Fruit fly (Drosophila melanogaster): ENCODE data around the gene Wnt10.

Wnt10 gene

DNA sequence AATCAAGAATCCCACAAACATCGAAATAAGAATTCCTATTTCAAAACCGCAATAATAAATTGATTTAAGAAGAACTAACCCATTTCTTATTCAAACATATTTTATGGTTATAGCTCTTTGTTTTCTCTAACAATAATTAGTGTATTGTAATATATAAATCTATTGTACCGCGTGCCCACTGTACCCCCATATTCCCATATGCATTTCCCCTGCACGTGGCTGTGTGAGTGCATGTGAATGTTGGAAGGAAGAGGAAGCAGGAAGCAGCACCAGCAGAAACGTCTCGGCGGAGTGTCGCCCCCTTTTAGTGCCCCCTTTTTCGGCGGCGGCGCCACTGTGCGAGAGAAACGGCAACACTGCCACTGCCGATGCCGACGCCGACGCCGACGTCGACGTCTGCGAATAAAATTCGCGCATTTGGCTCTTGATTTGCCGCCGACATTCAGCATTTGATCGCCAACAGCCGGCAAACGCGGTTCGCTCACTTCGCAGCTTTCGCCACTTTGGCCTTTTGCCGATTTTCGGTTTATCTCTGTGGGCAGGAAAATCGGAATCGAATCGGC lies 60.2 kb downstream of the Wnt10 start (continued):
- TF ChIP-seq CG10366 (GFP tag; IDR thresholded peaks at IDR 0.05) (peak; percentile 12; the same call in 1 of the 2 replicates), ERR (GFP tag; optimal IDR thresholded peaks at IDR 0.05) (no peak), CG6654 (GFP tag; optimal IDR thresholded peaks at IDR 0.05) (no peak), Sry-β (GFP tag; optimal IDR thresholded peaks at IDR 0.05) (peak; percentile 10), slou (GFP tag; optimal IDR thresholded peaks at IDR 0.05) (no peak), z (GFP tag; IDR thresholded peaks at IDR 0.05) (no peak), CG9609 (GFP tag; optimal IDR thresholded peaks at IDR 0.05) (no peak), CG12219 (GFP tag; optimal IDR thresholded peaks at IDR 0.05) (peak; percentile 4), Camta (GFP tag; optimal IDR thresholded peaks at IDR 0.05) (peak; percentile 17), stc (GFP tag; IDR thresholded peaks at IDR 0.05) (peak; percentile 28; the same call in 1 of the 2 replicates), Poxn (GFP tag; IDR thresholded peaks at IDR 0.05) (no peak), ranshi (GFP tag; IDR thresholded peaks at IDR 0.05) (peak; percentile 65), Deaf1 (tag; optimal IDR thresholded peaks at IDR 0.05) (no peak), abd-A (tag; optimal IDR thresholded peaks at IDR 0.05) (no peak), crp (GFP tag; optimal IDR thresholded peaks at IDR 0.05) (no peak), slbo (GFP tag; IDR thresholded peaks at IDR 0.05) (peak; percentile 84), gem (tag; optimal IDR thresholded peaks at IDR 0.05) (peak; percentile 32), lab (GFP tag; optimal IDR thresholded peaks at IDR 0.05) (peak; percentile 64), yki (optimal IDR thresholded peaks at IDR 0.05) (no peak), CG34224 (GFP tag; IDR thresholded peaks at IDR 0.05; ENCODE audit: partially characterized antibody) (peak; percentile 22; the same call in 1 of the 3 replicates), B-H2 (GFP tag; optimal IDR thresholded peaks at IDR 0.05) (peak; percentile 56), crc (GFP tag; optimal IDR thresholded peaks at IDR 0.05) (no peak), CG11456 (GFP tag; IDR thresholded peaks at IDR 0.05) (peak; percentile 77; the same call in 2 of the 3 replicates), Chrac-16 (GFP tag; optimal IDR thresholded peaks at IDR 0.05) (peak; percentile 54), seq (GFP tag; IDR thresholded peaks at IDR 0.05) (no peak), Fer1 (GFP tag; optimal IDR thresholded peaks at IDR 0.05) (peak; percentile 33), NFAT (GFP tag; IDR thresholded peaks at IDR 0.05) (peak; percentile 69), ase (GFP tag; IDR thresholded peaks at IDR 0.05) (0 out of 3 replicates have a peak, but pooled peaks have one; percentile 37), Sox100B (GFP tag; optimal IDR thresholded peaks at IDR 0.05) (no peak), kni (GFP tag; optimal IDR thresholded peaks at IDR 0.05) (peak; percentile 38), sens (GFP tag) (peak; percentile 19), Fer3 (tag; optimal IDR thresholded peaks at IDR 0.05) (peak; percentile 5), nau (GFP tag; optimal IDR thresholded peaks at IDR 0.05) (no peak), CG10462 (GFP tag; optimal IDR thresholded peaks at IDR 0.05) (no peak), CG8944 (GFP tag; optimal IDR thresholded peaks at IDR 0.05) (peak; percentile 33), CG9817 (tag; optimal IDR thresholded peaks at IDR 0.05) (no peak), Kr (GFP tag; optimal IDR thresholded peaks at IDR 0.05) (no peak), CG12236 (GFP tag; optimal IDR thresholded peaks at IDR 0.05) (no peak), Mrtf (GFP tag; IDR thresholded peaks at IDR 0.05) (no peak), CG13894 (tag; optimal IDR thresholded peaks at IDR 0.05) (peak; percentile 40), Meics (GFP tag; optimal IDR thresholded peaks at IDR 0.05) (peak; percentile 39), corto (GFP tag; optimal IDR thresholded peaks at IDR 0.05) (peak; percentile 69), ken (GFP tag; IDR thresholded peaks at IDR 0.05) (0 out of 3 replicates have a peak, but pooled peaks have one; percentile 46), CG6854 (GFP tag; optimal IDR thresholded peaks at IDR 0.05) (no peak), Scr (GFP tag; IDR thresholded peaks at IDR 0.05; ENCODE audit: partially characterized antibody) (no peak), CG9876 (GFP tag; optimal IDR thresholded peaks at IDR 0.05) (no peak), dimm (GFP tag; IDR thresholded peaks at IDR 0.05) (no peak), wor (GFP tag; IDR thresholded peaks at IDR 0.05) (no peak), chm (GFP tag; IDR thresholded peaks at IDR 0.05) (peak; percentile 81), ind (GFP tag; optimal IDR thresholded peaks at IDR 0.05) (peak; percentile 50), CG3726 (GFP tag; IDR thresholded peaks at IDR 0.05) (no peak)
